Fruit fly (Drosophila melanogaster): ENCODE measurements around the gene Ilp2.
A peak's percentile ranks its signal among the peaks of the same experiment; 100 is the strongest.

The Ilp2 gene

dm6 chr3L:9820248-9820647 lies 20.8 kb downstream of the Ilp2 start (continued):
- TF ChIP-seq fd96Cb (tag; optimal IDR thresholded peaks at IDR 0.05) (no peak), CG7372 (GFP tag; IDR thresholded peaks at IDR 0.05) (no peak), CG10565 (GFP tag; optimal IDR thresholded peaks at IDR 0.05) (no peak), phol (tag; optimal IDR thresholded peaks at IDR 0.05) (peak; percentile 64), Ets65A (GFP tag) (peak; percentile 36), CG6654 (GFP tag; optimal IDR thresholded peaks at IDR 0.05) (no peak), stwl (tag; optimal IDR thresholded peaks at IDR 0.05) (peak; percentile 10), twi (tag; optimal IDR thresholded peaks at IDR 0.05) (no peak), CG11085 (GFP tag; IDR thresholded peaks at IDR 0.05) (no peak), tna (GFP tag; IDR thresholded peaks at IDR 0.05; ENCODE audit: partially characterized antibody) (no peak), CG34376 (GFP tag; optimal IDR thresholded peaks at IDR 0.05) (no peak), gt (GFP tag; IDR thresholded peaks at IDR 0.05) (no peak), CG14441 (GFP tag; IDR thresholded peaks at IDR 0.05) (no peak), Xrp1 (GFP tag; IDR thresholded peaks at IDR 0.05) (no peak), Stat92E (GFP tag; optimal IDR thresholded peaks at IDR 0.05) (no peak), CG17612 (GFP tag; IDR thresholded peaks at IDR 0.05) (no peak), bcd (GFP tag; optimal IDR thresholded peaks at IDR 0.05) (no peak)

DNA sequence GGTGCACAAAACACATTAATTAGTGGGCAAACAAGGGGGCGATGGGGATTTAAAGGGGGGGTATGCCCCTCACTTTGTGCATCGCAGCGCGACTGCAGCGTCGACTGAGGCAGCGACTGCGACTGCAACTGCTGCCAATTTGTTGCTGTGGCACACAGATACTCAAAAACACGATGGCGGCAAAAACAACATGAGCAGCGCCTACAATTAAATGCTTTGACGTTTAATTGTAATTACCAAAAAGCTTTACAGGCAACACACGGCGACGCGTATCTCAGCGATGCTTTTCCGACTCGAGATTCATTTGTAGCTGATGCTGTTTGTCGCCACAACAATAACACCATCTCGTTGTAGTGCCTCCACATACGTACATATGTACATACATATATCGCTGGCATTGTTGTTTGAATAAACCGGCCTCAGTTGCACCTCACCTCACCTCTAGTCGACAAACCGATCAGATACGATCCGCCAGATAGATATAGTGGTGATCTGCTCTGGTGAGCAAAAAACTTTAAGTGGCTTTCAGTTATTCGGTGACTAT lies 21.7 kb downstream of the Ilp2 start:
- TF ChIP-seq pan (optimal IDR thresholded peaks at IDR 0.05) = no peak
- peak in 1 of 2 experiments; percentile 4 for TF ChIP-seq pan (GFP tag; optimal IDR thresholded peaks at IDR 0.05 in 1 of 2, IDR thresholded peaks at IDR 0.05 in 1 of 2)
- 0 out of 3 replicates have a peak, but pooled peaks have one; percentile 30 for TF ChIP-seq CG11456 (GFP tag; IDR thresholded peaks at IDR 0.05)
- no peak for TF ChIP-seq Oaz (GFP tag; IDR thresholded peaks at IDR 0.05)
- no peak for TF ChIP-seq p53 (GFP tag; optimal IDR thresholded peaks at IDR 0.05)
- no peak for TF ChIP-seq fd96Cb (tag; optimal IDR thresholded peaks at IDR 0.05)
- TF ChIP-seq Ptx1 (GFP tag; IDR thresholded peaks at IDR 0.05) = no peak
- no peak for TF ChIP-seq CG11504 (tag; optimal IDR thresholded peaks at IDR 0.05)
- TF ChIP-seq tap (tag; optimal IDR thresholded peaks at IDR 0.05) = no peak
- TF ChIP-seq Drgx (GFP tag; IDR thresholded peaks at IDR 0.05) = peak; percentile 38; the same call in 1 of the 2 replicates
- 0 out of 4 replicates have a peak, but pooled peaks have one; percentile 50 for TF ChIP-seq chinmo (GFP tag; IDR thresholded peaks at IDR 0.05; ENCODE audit: partially characterized antibody)
- TF ChIP-seq CG8478 (optimal IDR thresholded peaks at IDR 0.05) = no peak
- no peak for TF ChIP-seq Awh (GFP tag; IDR thresholded peaks at IDR 0.05)
- TF ChIP-seq grn (GFP tag; optimal IDR thresholded peaks at IDR 0.05) = peak; percentile 17
- TF ChIP-seq Med (GFP tag) = peak; percentile 27
- no peak for TF ChIP-seq toy (GFP tag; IDR thresholded peaks at IDR 0.05)

dm6 chr3L:9823797-9824196 lies 24.3 kb downstream of the Ilp2 start, which contains the start of gene Ilp5:
Gene Ilp5 (minus strand): TSS chr3L:9823897.
- TF ChIP-seq CG31388 (GFP tag; optimal IDR thresholded peaks at IDR 0.05) (no peak), CG1529 (GFP tag; optimal IDR thresholded peaks at IDR 0.05) (no peak), Trl (optimal IDR thresholded peaks at IDR 0.05) (no peak), Trl (GFP tag; optimal IDR thresholded peaks at IDR 0.05) (no peak), Mad (GFP tag; optimal IDR thresholded peaks at IDR 0.05) (no peak), oc (tag; optimal IDR thresholded peaks at IDR 0.05) (no peak), CG8388 (GFP tag; optimal IDR thresholded peaks at IDR 0.05) (no peak), CG9797 (GFP tag; optimal IDR thresholded peaks at IDR 0.05) (no peak), sr (GFP tag; IDR thresholded peaks at IDR 0.05) (no peak), bsh (GFP tag; optimal IDR thresholded peaks at IDR 0.05) (no peak), tio (GFP tag; optimal IDR thresholded peaks at IDR 0.05) (no peak)
